Worm (Caenorhabditis elegans): ENCODE measurements around the gene F57C2.5.

DNA sequence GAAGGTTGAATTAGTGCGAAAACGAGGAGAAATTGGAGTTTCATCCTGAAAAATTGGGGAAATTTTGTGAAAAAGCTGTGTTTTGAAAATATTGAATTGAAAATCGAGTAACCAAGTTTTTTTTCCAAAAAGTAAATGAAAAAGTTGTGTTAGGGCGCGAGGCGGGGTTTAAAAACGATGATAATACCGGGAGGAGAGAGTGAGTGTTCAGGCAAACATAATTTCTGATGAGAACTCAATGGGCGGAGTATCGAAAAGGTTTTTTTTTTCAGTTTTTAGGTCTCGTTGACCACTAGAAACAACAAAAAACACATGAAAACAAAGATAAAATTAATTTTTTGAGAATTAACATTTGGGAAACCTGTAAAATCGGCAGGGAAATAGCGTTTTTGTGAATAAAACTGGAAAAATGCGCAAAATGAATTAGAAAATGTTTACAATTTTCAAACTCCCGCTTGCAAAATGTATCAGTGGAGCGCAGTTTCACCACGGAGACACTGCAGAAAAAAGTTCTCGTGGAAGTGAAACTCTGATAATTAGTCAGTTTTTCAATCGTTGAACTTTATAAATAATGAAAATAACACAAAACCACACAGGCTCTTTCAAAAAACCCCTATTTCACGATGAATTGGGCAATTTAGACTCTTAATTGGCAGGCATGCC, 48.3 kb downstream of the F57C2.5 start, which contains the start of gene C13B4.1:
- TF ChIP-seq him-1 (tag; optimal IDR thresholded peaks at IDR 0.05) = no peak
- no peak for TF ChIP-seq dao-5 (tag; optimal IDR thresholded peaks at IDR 0.05)
- TF ChIP-seq W03F9.2 (tag; optimal IDR thresholded peaks at IDR 0.05) = no peak

Data from whole organism, L4/young adult.